Worm (Caenorhabditis elegans): ENCODE results near the gene nlp-68.
A peak's percentile ranks its signal among the peaks of the same experiment; 100 is the strongest.

- TF ChIP-seq Y79H2A.3 (GFP tag; conservative IDR thresholded peaks at IDR 0.05) (peak; percentile 90), hrde-1 (tag; optimal IDR thresholded peaks at IDR 0.05; ENCODE audit: borderline replicate concordance) (peak; percentile 95), F57C9.4 (tag; optimal IDR thresholded peaks at IDR 0.05) (no peak), egrh-3 (GFP tag; IDR thresholded peaks at IDR 0.05) (no peak; the same call in 1 of the 2 replicates), unc-62 (GFP tag; optimal IDR thresholded peaks at IDR 0.05) (no peak), unc-130 (GFP tag; optimal IDR thresholded peaks at IDR 0.05) (peak; percentile 51), nfya-2 (GFP tag; IDR thresholded peaks at IDR 0.05) (0 out of 2 replicates have a peak, but pooled peaks have one; percentile 30), ama-1 (optimal IDR thresholded peaks at IDR 0.05) (peak; percentile 55), ama-1 (GFP tag; optimal IDR thresholded peaks at IDR 0.05) (peak in 1 of 2 experiments; percentile 91), lin-26 (GFP tag; IDR thresholded peaks at IDR 0.05) (peak; percentile 96)
These were observed 32.8 kb downstream of the nlp-68 start for ce11 chrIII:10505943-10506698.
